Worm (Caenorhabditis elegans) whole organism, L2 larva: Measurements from ENCODE around the gene gtf-2E1.

Source experiments
- ceh-82 ChIP-seq: fragments of 150-350 bp; optimal IDR thresholded peaks from 2 replicates; lab custom pipeline; 2014; ENCODE audit warnings: missing biosample characterization, missing genetic modification characterization
- elt-1 ChIP-seq: fragments of 150-350 bp; optimal IDR thresholded peaks from 2 replicates; lab custom pipeline; 2014; ENCODE audit warnings: missing biosample characterization, missing genetic modification characterization
- elt-3 ChIP-seq: sonication (generic microtip); optimal IDR thresholded peaks from 2 replicates; lab custom pipeline; 2017; ENCODE audit warnings: missing biosample characterization, missing genetic modification characterization
- lsy-2 ChIP-seq, 2 experiments: fragments of 150-350 bp in 1 of 2; sonication (generic microtip) in 1 of 2; optimal IDR thresholded peaks; 2 replicates each; lab custom pipeline; 2014 to 2017; ENCODE audit warnings: missing biosample characterization in 2 of 2, missing genetic modification characterization in 2 of 2
- nhr-12 ChIP-seq: fragments of 150-350 bp; optimal IDR thresholded peaks from 2 replicates; lab custom pipeline; 2014; ENCODE audit warnings: missing biosample characterization, missing genetic modification characterization
- nhr-129 ChIP-seq: fragments of 150-350 bp; optimal IDR thresholded peaks from 2 replicates; lab custom pipeline; 2014; ENCODE audit warnings: missing biosample characterization, missing genetic modification characterization
- nhr-77 ChIP-seq: fragments of 150-350 bp; optimal IDR thresholded peaks from 2 replicates; lab custom pipeline; 2014; ENCODE audit warnings: missing biosample characterization, missing genetic modification characterization
- sma-9 ChIP-seq, 2 experiments: fragments of 150-350 bp in 1 of 2; sonication (generic microtip) in 1 of 2; optimal IDR thresholded peaks; 2 replicates each; lab custom pipeline; 2014 to 2016; ENCODE audit warnings: missing genetic modification characterization in 2 of 2, mild to moderate bottlenecking in 1 of 2, missing biosample characterization in 1 of 2, missing compliant biosample characterization in 1 of 2, missing genetic modification reagents in 1 of 2, moderate library complexity in 1 of 2
- ztf-11 ChIP-seq: sonication (generic microtip); optimal IDR thresholded peaks from 2 replicates; lab custom pipeline; 2017; ENCODE audit warnings: missing biosample characterization, missing genetic modification characterization

ce11 chrIV:17238951-17239350, 16.1 kb upstream of the gtf-2E1 start:
- TF ChIP-seq nhr-77 (tag; lab: Kevin White, UChicago) (no peak), sma-9 (GFP tag; optimal IDR thresholded peaks at IDR 0.05; lab: Kevin White, UChicago) (no peak), sma-9 (tag; optimal IDR thresholded peaks at IDR 0.05; lab: Kevin White, UChicago) (no peak), elt-1 (tag; lab: Kevin White, UChicago) (no peak), ceh-82 (no peak), nhr-12 (tag; lab: Kevin White, UChicago) (no peak), nhr-129 (no peak), ztf-11 (tag; lab: Kevin White, UChicago) (no peak), lsy-2 (tag; optimal IDR thresholded peaks at IDR 0.05; lab: Kevin White, UChicago) (no peak), elt-3 (no peak)
